Worm (Caenorhabditis elegans) whole organism, young adult: Measurements from ENCODE around the gene ZC196.9.

Source experiments
- T26A5.8 ChIP-seq: sonication (generic microtip); optimal IDR thresholded peaks from 2 replicates; lab custom pipeline; 2016; ENCODE audit warnings: missing genetic modification characterization, missing compliant biosample characterization
- ama-1 ChIP-seq, 3 experiments: fragments of 150-350 bp in 1 of 3; sonication (generic microtip) in 2 of 3; optimal IDR thresholded peaks; 2 replicates each; lab custom pipeline; 2014 to 2018; ENCODE audit warnings: missing biosample characterization in 2 of 3, missing genetic modification characterization in 2 of 3, missing genetic modification reagents in 2 of 3
- efl-1 ChIP-seq: fragments of 150-350 bp; optimal IDR thresholded peaks from 2 replicates; lab custom pipeline; 2014; ENCODE audit warnings: missing biosample characterization, missing genetic modification reagents, missing genetic modification characterization
- gei-17 ChIP-seq: fragments of 200-800 bp; sonication (Bioruptor generic); optimal IDR thresholded peaks from 2 replicates; lab custom pipeline; 2018; ENCODE audit warnings: mild to moderate bottlenecking, missing genetic modification characterization, missing compliant biosample characterization
- hmg-20 ChIP-seq: fragments of 200-800 bp; sonication (Bioruptor generic); IDR thresholded peaks from 2 replicates; pipeline ENCODE4 v1.3.6; 2022; ENCODE audit warnings: missing genetic modification reagents, missing genetic modification characterization, missing compliant biosample characterization
- lsy-27 ChIP-seq: sonication (generic microtip); optimal IDR thresholded peaks from 2 replicates; lab custom pipeline; 2017; ENCODE audit warnings: missing genetic modification characterization, mild to moderate bottlenecking, missing compliant biosample characterization, antibody characterized with exemption, missing genotype, borderline replicate concordance; ENCODE audit not compliant: insufficient read depth
- mel-28 ChIP-seq: sonication (generic microtip); optimal IDR thresholded peaks from 2 replicates; lab custom pipeline; 2016; ENCODE audit warnings: borderline replicate concordance, mild to moderate bottlenecking, missing genetic modification characterization, missing compliant biosample characterization
- nhr-179 ChIP-seq: sonication (generic microtip); optimal IDR thresholded peaks from 2 replicates; lab custom pipeline; 2016; ENCODE audit warnings: mild to moderate bottlenecking, missing genetic modification characterization, missing compliant biosample characterization
- pha-4 ChIP-seq: fragments of 150-350 bp; sonication (generic microtip); optimal IDR thresholded peaks from 2 replicates; lab custom pipeline; 2014; ENCODE audit warnings: missing biosample characterization, missing genetic modification reagents, missing genetic modification characterization
- snpc-4 ChIP-seq, 5 experiments: fragments of 150-350 bp in 1 of 5; sonication (generic microtip) in 4 of 5; optimal IDR thresholded peaks; 2 replicates each; lab custom pipeline; 2014 to 2018; ENCODE audit warnings: missing genetic modification characterization in 5 of 5, missing biosample characterization in 3 of 5, antibody characterized with exemption in 2 of 5, mild to moderate bottlenecking in 2 of 5, missing compliant biosample characterization in 2 of 5, missing genotype in 2 of 5, moderate library complexity in 2 of 5, missing genetic modification reagents in 1 of 5
- unc-62 ChIP-seq: fragments of 150-350 bp; optimal IDR thresholded peaks from 2 replicates; lab custom pipeline; 2014; ENCODE audit warnings: missing biosample characterization, missing genetic modification reagents, missing genetic modification characterization
- ztf-18 ChIP-seq: sonication (generic microtip); optimal IDR thresholded peaks from 2 replicates; lab custom pipeline; 2016; ENCODE audit warnings: missing genotype, mild to moderate bottlenecking, missing genetic modification characterization, missing compliant biosample characterization

ce11 chrV:8769154-8769553, 42.2 kb upstream of the ZC196.9 start:
- TF ChIP-seq ztf-18 (tag; lab: Kevin White, UChicago) (no peak), T26A5.8 (tag; lab: Kevin White, UChicago) (no peak), ama-1 (optimal IDR thresholded peaks at IDR 0.05; lab: Kevin White, UChicago) (no peak), ama-1 (GFP tag; optimal IDR thresholded peaks at IDR 0.05; lab: Kevin White, UChicago) (no peak), efl-1 (GFP tag; lab: Kevin White, UChicago) (no peak), snpc-4 (GFP tag; optimal IDR thresholded peaks at IDR 0.05; lab: Kevin White, UChicago) (no peak), snpc-4 (tag; optimal IDR thresholded peaks at IDR 0.05; lab: Kevin White, UChicago) (no peak), mel-28 (no peak), gei-17 (GFP tag; lab: Kevin White, UChicago) (no peak), nhr-179 (no peak), hmg-20 (GFP tag; lab: Robert Waterston, UW) (no peak), unc-62 (GFP tag; lab: Kevin White, UChicago) (no peak), pha-4 (tag; lab: Kevin White, UChicago) (no peak), lsy-27 (no peak)
